Worm (Caenorhabditis elegans) whole organism, early embryonic: ENCODE measurements around the gene bath-46.

Experiments used
- B0310.2 ChIP-seq: sonication (generic microtip); optimal IDR thresholded peaks from 2 replicates; lab custom pipeline; 2016; ENCODE audit warnings: mild to moderate bottlenecking, missing genetic modification characterization, missing compliant biosample characterization
- F13C5.2 ChIP-seq: sonication (generic microtip); optimal IDR thresholded peaks from 2 replicates; lab custom pipeline; 2017; ENCODE audit warnings: mild to moderate bottlenecking, missing genetic modification characterization, inconsistent platforms, missing compliant biosample characterization
- ama-1 ChIP-seq: fragments of 150-350 bp; optimal IDR thresholded peaks from 2 replicates; lab custom pipeline; 2014
- ceh-13 ChIP-seq: fragments of 200-800 bp; sonication (Bioruptor generic); optimal IDR thresholded peaks from 2 replicates; lab custom pipeline; 2018; ENCODE audit warnings: mild to moderate bottlenecking, missing genetic modification characterization, missing compliant biosample characterization
- ets-7 ChIP-seq: sonication (generic microtip); optimal IDR thresholded peaks from 2 replicates; lab custom pipeline; 2016; ENCODE audit warnings: missing genotype, missing genetic modification characterization, missing compliant biosample characterization
- flt-1 ChIP-seq: fragments of 200-800 bp; sonication (Bioruptor generic); IDR thresholded peaks from 2 replicates; pipeline ENCODE4 v1.3.6; 2022; ENCODE audit warnings: missing genetic modification characterization, missing compliant biosample characterization
- hmbx-1 ChIP-seq: sonication (generic microtip); optimal IDR thresholded peaks from 2 replicates; lab custom pipeline; 2016; ENCODE audit warnings: mild to moderate bottlenecking, missing genetic modification characterization, missing compliant biosample characterization
- hmg-4 ChIP-seq: fragments of 200-800 bp; sonication (Bioruptor generic); optimal IDR thresholded peaks from 2 replicates; lab custom pipeline; 2018; ENCODE audit warnings: mild to moderate bottlenecking, missing genetic modification characterization, missing compliant biosample characterization
- hnd-1 ChIP-seq: sonication (generic microtip); optimal IDR thresholded peaks from 2 replicates; lab custom pipeline; 2016; ENCODE audit warnings: missing genetic modification characterization, missing compliant biosample characterization
- sea-1 ChIP-seq: fragments of 200-800 bp; sonication (Bioruptor generic); conservative IDR thresholded peaks from 2 replicates; pipeline ENCODE4 v1.3.6; 2022; ENCODE audit warnings: missing genetic modification characterization, missing compliant biosample characterization
- tbx-37 ChIP-seq: fragments of 200-800 bp; sonication (Bioruptor generic); conservative IDR thresholded peaks from 2 replicates; pipeline ENCODE4 v1.3.6; 2022; ENCODE audit warnings: missing genetic modification reagents, missing genetic modification characterization, missing compliant biosample characterization
- tra-4 ChIP-seq: sonication (generic microtip); optimal IDR thresholded peaks from 2 replicates; lab custom pipeline; 2017; ENCODE audit warnings: missing genetic modification characterization, missing compliant biosample characterization

The bath-46 gene

DNA sequence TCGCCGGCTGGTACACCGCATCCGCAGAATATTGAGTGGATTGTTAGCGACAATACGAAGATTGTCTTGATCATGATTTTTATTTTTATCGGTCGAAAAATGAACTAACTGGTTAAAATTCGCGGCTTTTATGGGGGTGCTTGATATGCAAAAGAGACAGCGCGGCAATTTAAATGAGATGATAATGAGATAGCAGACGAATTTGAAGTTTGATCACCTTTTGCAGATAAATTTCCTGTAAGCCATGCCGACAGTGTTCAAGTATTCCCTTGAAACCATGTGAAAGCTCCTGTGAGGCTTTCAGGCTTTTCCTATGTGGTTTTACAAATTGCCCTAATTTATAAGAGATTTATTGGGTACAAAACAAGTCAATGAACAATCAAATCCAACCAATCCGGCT is 48.5 kb downstream of the bath-46 start, which contains the start of gene ZC204.17:
Gene ZC204.17 (minus strand): TSS at position 101 of the 400 bp plus-strand sequence.
- no peak for TF ChIP-seq sea-1
- TF ChIP-seq F13C5.2 (tag; lab: Kevin White, UChicago) = no peak
- TF ChIP-seq ama-1 (lab: Kevin White, UChicago) = no peak
- no peak for TF ChIP-seq ceh-13 (GFP tag; lab: Kevin White, UChicago)
- no peak for TF ChIP-seq B0310.2 (tag; lab: Kevin White, UChicago)
- no peak for TF ChIP-seq tra-4 (tag; lab: Kevin White, UChicago)
- TF ChIP-seq ets-7 (tag; lab: Kevin White, UChicago) = no peak
- TF ChIP-seq hmbx-1 (tag; lab: Kevin White, UChicago) = no peak

DNA sequence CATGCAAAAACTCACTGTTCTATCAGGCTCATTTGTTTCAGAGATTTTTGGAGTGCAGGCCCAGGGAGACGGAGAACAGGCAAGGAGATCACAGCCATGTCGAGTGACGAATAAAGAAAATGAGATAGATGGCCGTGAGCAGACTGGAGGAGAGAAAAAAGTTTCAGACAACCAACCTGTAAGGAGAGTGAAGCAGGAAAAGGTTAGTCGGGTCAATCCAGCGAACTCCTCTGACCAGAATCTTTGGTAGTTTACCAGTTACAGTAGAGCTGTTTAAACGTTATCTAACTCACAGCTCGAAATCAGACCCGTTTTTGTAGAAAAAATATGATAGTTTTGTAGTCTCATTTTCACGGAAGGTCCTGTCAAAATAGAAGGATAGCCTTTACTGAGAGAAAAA is 51.1 kb downstream of the bath-46 start, which contains the start of gene fbxb-21:
Gene fbxb-21 (minus strand): TSS at position 101 of the 400 bp plus-strand sequence.
- no peak for TF ChIP-seq B0310.2 (tag; lab: Kevin White, UChicago)
- no peak for TF ChIP-seq ets-7 (tag; lab: Kevin White, UChicago)
- no peak for TF ChIP-seq ceh-13 (GFP tag; lab: Kevin White, UChicago)
- no peak for TF ChIP-seq sea-1
- no peak for TF ChIP-seq hmg-4 (GFP tag; lab: Kevin White, UChicago)
- TF ChIP-seq flt-1 (GFP tag; lab: Robert Waterston, UW) = no peak
- no peak for TF ChIP-seq tbx-37 (GFP tag; lab: Robert Waterston, UW)
- no peak for TF ChIP-seq hnd-1 (tag; lab: Kevin White, UChicago)
- no peak for TF ChIP-seq hmbx-1 (tag; lab: Kevin White, UChicago)
